Fruit fly (Drosophila melanogaster): Measurements from ENCODE around the gene CG31224.

dm6 chr3R:18658945-18659642 is at the start of gene CG31224, which contains the start of gene CstF64:
- TF ChIP-seq ttk (optimal IDR thresholded peaks at IDR 0.05) (no peak), psq (optimal IDR thresholded peaks at IDR 0.05) (no peak), h (optimal IDR thresholded peaks at IDR 0.05) (no peak), Myc (optimal IDR thresholded peaks at IDR 0.05) (no peak), Sin3A (optimal IDR thresholded peaks at IDR 0.05) (no peak)
